Worm (Caenorhabditis elegans) whole organism, L4 larva: Measurements from ENCODE around the gene str-225.

ENCODE experiments used
- Y48G9A.11 ChIP-seq: fragments of 200-800 bp; sonication (Bioruptor generic); IDR thresholded peaks from 2 replicates; pipeline ENCODE4 v1.3.6; 2022; ENCODE audit warnings: missing genetic modification reagents, missing genetic modification characterization, missing compliant biosample characterization
- ama-1 ChIP-seq: fragments of 150-350 bp; optimal IDR thresholded peaks from 2 replicates; lab custom pipeline; 2014; ENCODE audit warnings: inconsistent platforms, mixed read lengths
- ces-1 ChIP-seq: fragments of 150-350 bp; sonication (generic microtip); optimal IDR thresholded peaks from 4 replicates; lab custom pipeline; 2014; ENCODE audit warnings: missing biosample characterization, missing genetic modification reagents, missing genetic modification characterization
- dpl-1 ChIP-seq: fragments of 150-350 bp; optimal IDR thresholded peaks from 2 replicates; lab custom pipeline; 2014; ENCODE audit warnings: missing biosample characterization, missing genetic modification reagents, missing genetic modification characterization
- duxl-1 ChIP-seq: sonication (generic microtip); optimal IDR thresholded peaks from 2 replicates; lab custom pipeline; 2016; ENCODE audit warnings: mild to moderate bottlenecking, missing genetic modification characterization, moderate library complexity, missing compliant biosample characterization; ENCODE audit not compliant: poor library complexity
- fos-1 ChIP-seq: fragments of 150-350 bp; optimal IDR thresholded peaks from 2 replicates; lab custom pipeline; 2014; ENCODE audit warnings: missing biosample characterization, missing genetic modification characterization
- lin-39 ChIP-seq: fragments of 150-350 bp; optimal IDR thresholded peaks from 2 replicates; lab custom pipeline; 2014; ENCODE audit warnings: missing biosample characterization, missing genetic modification reagents, missing genetic modification characterization
- lir-3 ChIP-seq: sonication (generic microtip); optimal IDR thresholded peaks from 2 replicates; lab custom pipeline; 2016; ENCODE audit warnings: mild to moderate bottlenecking, missing genetic modification characterization, missing compliant biosample characterization
- mdl-1 ChIP-seq, 2 experiments: fragments of 150-350 bp in 1 of 2; sonication (generic microtip) in 1 of 2; optimal IDR thresholded peaks; 2 replicates each; lab custom pipeline; 2014 to 2017; ENCODE audit warnings: missing biosample characterization in 2 of 2, missing genetic modification characterization in 2 of 2
- mep-1 ChIP-seq: fragments of 150-350 bp; sonication (generic microtip); optimal IDR thresholded peaks from 3 replicates; lab custom pipeline; 2014; ENCODE audit warnings: missing biosample characterization, missing genetic modification characterization
- nhr-76 ChIP-seq: fragments of 150-350 bp; optimal IDR thresholded peaks from 2 replicates; lab custom pipeline; 2014; ENCODE audit warnings: missing biosample characterization, missing genetic modification characterization
- pqm-1 ChIP-seq: sonication (generic microtip); optimal IDR thresholded peaks from 2 replicates; lab custom pipeline; 2017; ENCODE audit warnings: missing biosample characterization, missing genetic modification characterization
- vab-7 ChIP-seq: fragments of 200-800 bp; sonication (Bioruptor generic); IDR thresholded peaks from 2 replicates; pipeline ENCODE4 v1.3.6; 2022; ENCODE audit warnings: missing genetic modification reagents, missing genetic modification characterization, missing compliant biosample characterization
- zag-1 ChIP-seq: fragments of 150-350 bp; optimal IDR thresholded peaks from 2 replicates; lab custom pipeline; 2014; ENCODE audit warnings: missing biosample characterization, missing genetic modification characterization

- no peak for TF ChIP-seq ama-1 (lab: Kevin White, UChicago)
- no peak for TF ChIP-seq duxl-1 (tag; lab: Kevin White, UChicago)
- no peak for TF ChIP-seq vab-7 (GFP tag; lab: Robert Waterston, UW)
- no peak for TF ChIP-seq lir-3 (tag; lab: Kevin White, UChicago)
- no peak for TF ChIP-seq pqm-1 (tag; lab: Kevin White, UChicago)
- no peak for TF ChIP-seq mep-1 (tag; lab: Kevin White, UChicago)
- no peak for TF ChIP-seq dpl-1 (GFP tag; lab: Kevin White, UChicago)
- TF ChIP-seq ces-1 (GFP tag; lab: Kevin White, UChicago), result no peak
- TF ChIP-seq nhr-76, result no peak
- TF ChIP-seq mdl-1 (tag; optimal IDR thresholded peaks at IDR 0.05; lab: Kevin White, UChicago), result no peak
- no peak for TF ChIP-seq zag-1 (tag; lab: Kevin White, UChicago)
- no peak for TF ChIP-seq fos-1 (tag; lab: Kevin White, UChicago)
- TF ChIP-seq Y48G9A.11 (GFP tag; lab: Robert Waterston, UW), result no peak
- TF ChIP-seq lin-39 (tag; lab: Kevin White, UChicago), result no peak
Observed at ce11 chrV:3484702-3485101, 22.9 kb upstream of the str-225 start, which contains the start of gene srbc-33.
